Fruit fly (Drosophila melanogaster) whole organism, pupa: ENCODE results near the gene Ugt36E1.

Experiments
- CG10348 ChIP-seq: fragments of 200-800 bp; sonication (Bioruptor generic); IDR thresholded peaks from 2 replicates; pipeline ENCODE4 v1.3.6; 2022; ENCODE audit warnings: missing biosample characterization, missing genetic modification characterization
- CG12605 ChIP-seq: fragments of 200-800 bp; sonication (Bioruptor generic); IDR thresholded peaks from 2 replicates; pipeline ENCODE4 v1.3.6; 2022; ENCODE audit warnings: missing biosample characterization, missing genetic modification characterization
- CG13204 ChIP-seq: fragments of 200-800 bp; sonication (Bioruptor generic); optimal IDR thresholded peaks from 2 replicates; lab custom pipeline; 2018; ENCODE audit warnings: missing biosample characterization, mild to moderate bottlenecking, missing genetic modification characterization, moderate library complexity
- CG14655 ChIP-seq: fragments of 200-800 bp; sonication (Bioruptor generic); optimal IDR thresholded peaks from 3 replicates; lab custom pipeline; 2017; ENCODE audit warnings: mild to moderate bottlenecking, missing biosample characterization, missing genetic modification reagents, missing genetic modification characterization
- CG15710 ChIP-seq: fragments of 200-800 bp; sonication (Bioruptor generic); optimal IDR thresholded peaks from 2 replicates; lab custom pipeline; 2018; ENCODE audit warnings: missing biosample characterization, mild to moderate bottlenecking, missing genetic modification characterization, moderate library complexity
- CG17806 ChIP-seq: fragments of 200-800 bp; sonication (Bioruptor generic); optimal IDR thresholded peaks from 2 replicates; lab custom pipeline; 2018; ENCODE audit warnings: missing biosample characterization, mild to moderate bottlenecking, missing genetic modification characterization, moderate library complexity
- CG32121 ChIP-seq: fragments of 200-800 bp; sonication (Bioruptor generic); IDR thresholded peaks from 2 replicates; pipeline ENCODE4 v1.3.6; 2022; ENCODE audit warnings: missing biosample characterization, missing genetic modification characterization
- CG34367 ChIP-seq: fragments of 200-800 bp; sonication (Bioruptor generic); optimal IDR thresholded peaks from 2 replicates; lab custom pipeline; 2018; ENCODE audit warnings: missing biosample characterization, mild to moderate bottlenecking, missing genetic modification characterization
- CG4496 ChIP-seq: fragments of 200-800 bp; sonication (Bioruptor generic); IDR thresholded peaks from 3 replicates; pipeline ENCODE4 v1.3.6; 2022; ENCODE audit warnings: missing biosample characterization, missing genetic modification characterization
- CG8159 ChIP-seq: fragments of 200-800 bp; sonication (Bioruptor generic); optimal IDR thresholded peaks from 3 replicates; lab custom pipeline; 2018; ENCODE audit warnings: missing biosample characterization, mild to moderate bottlenecking, missing genetic modification characterization, moderate library complexity
- CG8301 ChIP-seq: fragments of 200-800 bp; sonication (Bioruptor generic); optimal IDR thresholded peaks from 2 replicates; lab custom pipeline; 2018; ENCODE audit warnings: missing biosample characterization, mild to moderate bottlenecking, missing genetic modification characterization
- CG9948 ChIP-seq: fragments of 200-800 bp; sonication (Bioruptor generic); optimal IDR thresholded peaks from 2 replicates; lab custom pipeline; 2018; ENCODE audit warnings: missing biosample characterization, mild to moderate bottlenecking, missing genetic modification characterization, moderate library complexity
- D1 ChIP-seq: fragments of 200-800 bp; sonication (Bioruptor generic); optimal IDR thresholded peaks from 2 replicates; lab custom pipeline; 2018; ENCODE audit warnings: missing biosample characterization, mild to moderate bottlenecking, missing genetic modification characterization, moderate library complexity
- EcR ChIP-seq: fragments of 200-800 bp; sonication (Bioruptor generic); optimal IDR thresholded peaks from 3 replicates; lab custom pipeline; 2019; ENCODE audit warnings: missing biosample characterization, missing genetic modification characterization, mild to moderate bottlenecking, moderate library complexity, missing genetic modification reagents
- Ets98B ChIP-seq: fragments of 200-800 bp; sonication (Bioruptor generic); IDR thresholded peaks from 2 replicates; pipeline ENCODE4 v1.3.6; 2022; ENCODE audit warnings: missing biosample characterization, missing genetic modification characterization
- Pif1A ChIP-seq: fragments of 200-800 bp; sonication (Bioruptor generic); optimal IDR thresholded peaks from 3 replicates; lab custom pipeline; 2016; ENCODE audit warnings: missing biosample characterization, missing genetic modification characterization
- Pif1B ChIP-seq: fragments of 200-800 bp; sonication (Bioruptor generic); optimal IDR thresholded peaks from 3 replicates; lab custom pipeline; 2016; ENCODE audit warnings: missing biosample characterization, missing genetic modification characterization
- Snoo ChIP-seq: fragments of 200-800 bp; sonication (Bioruptor generic); optimal IDR thresholded peaks from 3 replicates; lab custom pipeline; 2017; ENCODE audit warnings: missing biosample characterization, mild to moderate bottlenecking, missing genetic modification characterization, inconsistent platforms
- fd96Ca ChIP-seq: fragments of 200-800 bp; sonication (Bioruptor generic); IDR thresholded peaks from 3 replicates; pipeline ENCODE4 v1.3.6; 2022; ENCODE audit warnings: missing biosample characterization, missing genetic modification characterization
- gl ChIP-seq: fragments of 200-800 bp; sonication (Bioruptor generic); optimal IDR thresholded peaks from 2 replicates; lab custom pipeline; 2018; ENCODE audit warnings: missing biosample characterization, mild to moderate bottlenecking, missing genetic modification characterization
- rn ChIP-seq: fragments of 200-800 bp; sonication (Bioruptor generic); IDR thresholded peaks from 2 replicates; pipeline ENCODE4 v1.3.6; 2022; ENCODE audit warnings: missing biosample characterization, missing genetic modification characterization

Gene Ugt36E1

DNA sequence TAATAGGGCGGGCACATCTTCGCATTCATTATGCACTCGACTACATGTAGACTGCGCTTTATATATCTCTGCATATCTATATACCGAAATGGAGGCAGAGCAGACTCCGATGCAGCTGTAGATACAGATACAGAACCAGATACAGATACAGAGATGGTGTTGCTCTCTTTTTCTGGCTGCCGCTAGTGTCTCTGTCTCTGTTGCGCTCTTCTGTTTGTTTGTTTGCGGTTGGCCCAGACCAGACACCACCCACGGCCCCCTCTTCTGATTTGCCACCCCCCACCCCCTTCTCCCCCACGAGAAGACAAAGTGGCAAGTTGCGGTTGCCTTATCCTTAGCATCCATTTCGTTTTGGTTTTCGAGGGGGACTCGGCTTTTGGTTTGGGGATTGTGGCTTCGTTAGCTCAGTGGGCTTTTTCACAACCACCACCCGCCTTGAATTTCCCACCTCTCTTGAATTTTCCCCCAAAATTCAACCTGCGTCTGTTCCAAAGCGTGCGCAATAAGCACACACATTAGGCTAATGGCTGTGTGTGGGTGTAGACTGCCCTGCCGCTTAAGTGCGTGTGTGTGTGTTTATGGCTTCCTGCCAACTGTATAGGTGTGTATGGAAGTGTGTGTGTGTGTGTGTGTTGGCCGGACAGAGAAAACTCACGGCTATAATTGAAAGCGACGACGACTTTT lies 43.1 kb upstream of the Ugt36E1 start:
- no peak for TF ChIP-seq Snoo (tag; lab: Kevin White, UChicago)
- no peak for TF ChIP-seq Ets98B (GFP tag; lab: Robert Waterston, UW)
- no peak for TF ChIP-seq CG13204 (GFP tag; lab: Kevin White, UChicago)
- TF ChIP-seq CG34367: no peak
- TF ChIP-seq CG32121: no peak
- no peak for TF ChIP-seq Pif1B
- no peak for TF ChIP-seq CG9948 (tag; lab: Kevin White, UChicago)
- no peak for TF ChIP-seq Pif1A
- no peak for TF ChIP-seq CG10348 (GFP tag; lab: Robert Waterston, UW)
- TF ChIP-seq rn (GFP tag; lab: Robert Waterston, UW): no peak
- TF ChIP-seq CG12605 (GFP tag; lab: Robert Waterston, UW): no peak
- no peak for TF ChIP-seq CG4496 (GFP tag; lab: Robert Waterston, UW)
- TF ChIP-seq CG17806 (tag; lab: Kevin White, UChicago): no peak
- TF ChIP-seq gl: no peak
- TF ChIP-seq CG15710 (tag; lab: Kevin White, UChicago): no peak
- no peak for TF ChIP-seq fd96Ca (GFP tag; lab: Robert Waterston, UW)
- TF ChIP-seq D1 (tag; lab: Kevin White, UChicago): no peak

DNA sequence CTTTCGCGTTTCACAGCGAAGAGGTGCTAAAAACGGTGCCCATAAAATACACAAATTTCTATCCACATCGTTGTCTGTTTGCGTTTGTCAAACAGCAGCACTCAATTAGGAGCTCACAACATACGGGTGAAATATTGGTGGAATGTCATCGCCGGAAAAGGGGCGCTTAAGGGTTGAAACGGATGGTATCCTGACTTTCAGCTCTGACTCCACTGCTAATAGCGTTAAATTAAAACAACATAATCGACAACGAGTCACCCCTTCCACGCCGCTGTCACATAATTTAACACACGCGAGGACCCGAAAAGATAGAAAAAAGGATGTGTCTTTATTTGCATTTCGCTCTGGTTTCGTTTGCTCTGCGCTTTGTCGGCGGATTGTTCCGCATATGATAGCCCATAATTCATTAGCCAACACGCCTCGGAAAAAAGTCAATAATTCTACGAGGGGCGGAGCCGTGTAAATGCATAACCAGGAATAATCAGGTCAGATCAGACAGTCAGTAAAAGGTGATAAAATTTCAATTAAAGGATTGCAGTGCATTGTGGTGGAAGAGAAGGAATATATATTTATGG lies 41.5 kb upstream of the Ugt36E1 start:
- no peak for TF ChIP-seq CG32121
- no peak for TF ChIP-seq Pif1A
- no peak for TF ChIP-seq fd96Ca (GFP tag; lab: Robert Waterston, UW)
- no peak for TF ChIP-seq Pif1B
- no peak for TF ChIP-seq CG12605 (GFP tag; lab: Robert Waterston, UW)
- TF ChIP-seq CG8159 (tag; lab: Kevin White, UChicago): no peak
- TF ChIP-seq CG14655 (GFP tag; lab: Kevin White, UChicago): no peak
- no peak for TF ChIP-seq gl
- no peak for TF ChIP-seq CG34367
- TF ChIP-seq CG17806 (tag; lab: Kevin White, UChicago): no peak
- no peak for TF ChIP-seq CG15710 (tag; lab: Kevin White, UChicago)
- TF ChIP-seq Ets98B (GFP tag; lab: Robert Waterston, UW): no peak
- TF ChIP-seq CG4496 (GFP tag; lab: Robert Waterston, UW): no peak
- no peak for TF ChIP-seq CG8301 (tag; lab: Kevin White, UChicago)
- TF ChIP-seq D1 (tag; lab: Kevin White, UChicago): no peak
- TF ChIP-seq, all 21 proteins: peak for 0

DNA sequence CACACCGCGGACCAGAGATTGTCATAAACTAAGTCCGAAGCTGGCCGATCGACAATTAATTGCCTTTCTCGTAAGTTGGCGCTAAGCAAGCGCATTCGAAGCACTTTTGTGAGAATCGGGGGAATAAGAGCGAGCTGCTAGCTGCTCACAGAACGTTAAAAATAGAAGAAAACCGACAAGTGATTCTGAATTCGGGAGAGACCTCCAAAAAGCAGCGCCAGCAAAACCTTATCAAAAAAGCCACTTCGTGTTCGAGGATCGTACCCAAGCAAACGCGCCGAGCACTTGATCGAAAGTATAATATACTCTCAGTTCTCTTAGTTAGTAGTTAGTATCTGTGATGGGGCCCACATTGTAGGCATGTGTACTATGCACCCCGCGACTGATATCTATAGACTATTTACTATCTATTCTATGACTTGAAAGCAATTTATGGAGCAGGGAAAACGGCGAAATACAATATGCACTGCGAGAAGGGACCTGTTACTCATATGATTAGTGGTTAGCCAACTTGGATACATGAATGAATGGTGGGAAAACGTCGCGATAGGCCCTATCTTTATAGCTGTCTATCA lies 39.1 kb upstream of the Ugt36E1 start:
- TF ChIP-seq CG12605 (GFP tag; lab: Robert Waterston, UW) (no peak), CG8301 (tag; lab: Kevin White, UChicago) (no peak), CG13204 (GFP tag; lab: Kevin White, UChicago) (no peak), CG17806 (tag; lab: Kevin White, UChicago) (no peak), gl (no peak), Pif1B (no peak), fd96Ca (GFP tag; lab: Robert Waterston, UW) (no peak)
- TF ChIP-seq, all 21 proteins: peak for 0

DNA sequence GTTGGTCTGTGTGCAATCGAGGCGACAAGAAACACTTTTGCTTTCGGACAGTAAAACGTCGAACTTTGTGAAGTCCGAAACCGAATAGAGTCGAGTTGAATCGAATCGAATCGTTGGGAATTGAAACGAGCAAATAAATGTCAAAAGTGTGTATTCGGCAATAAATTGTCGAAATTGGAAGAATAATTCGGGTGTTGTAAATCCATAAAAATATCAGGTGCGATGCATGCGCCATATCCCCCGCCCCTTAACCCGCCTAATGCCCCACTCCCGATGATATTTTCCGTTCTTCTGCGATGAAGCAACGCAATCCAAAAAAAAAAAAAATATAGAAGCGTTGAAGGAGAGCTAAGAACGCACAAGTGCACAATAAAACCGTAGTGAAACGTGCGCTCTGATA lies 37.6 kb upstream of the Ugt36E1 start:
- TF ChIP-seq CG14655 (GFP tag; lab: Kevin White, UChicago): no peak
- TF ChIP-seq fd96Ca (GFP tag; lab: Robert Waterston, UW): no peak
- no peak for TF ChIP-seq D1 (tag; lab: Kevin White, UChicago)
- TF ChIP-seq CG4496 (GFP tag; lab: Robert Waterston, UW): no peak
- no peak for TF ChIP-seq CG32121
- no peak for TF ChIP-seq CG12605 (GFP tag; lab: Robert Waterston, UW)
- no peak for TF ChIP-seq CG8159 (tag; lab: Kevin White, UChicago)
- no peak for TF ChIP-seq EcR (GFP tag; lab: Kevin White, UChicago)
- no peak for TF ChIP-seq CG34367

DNA sequence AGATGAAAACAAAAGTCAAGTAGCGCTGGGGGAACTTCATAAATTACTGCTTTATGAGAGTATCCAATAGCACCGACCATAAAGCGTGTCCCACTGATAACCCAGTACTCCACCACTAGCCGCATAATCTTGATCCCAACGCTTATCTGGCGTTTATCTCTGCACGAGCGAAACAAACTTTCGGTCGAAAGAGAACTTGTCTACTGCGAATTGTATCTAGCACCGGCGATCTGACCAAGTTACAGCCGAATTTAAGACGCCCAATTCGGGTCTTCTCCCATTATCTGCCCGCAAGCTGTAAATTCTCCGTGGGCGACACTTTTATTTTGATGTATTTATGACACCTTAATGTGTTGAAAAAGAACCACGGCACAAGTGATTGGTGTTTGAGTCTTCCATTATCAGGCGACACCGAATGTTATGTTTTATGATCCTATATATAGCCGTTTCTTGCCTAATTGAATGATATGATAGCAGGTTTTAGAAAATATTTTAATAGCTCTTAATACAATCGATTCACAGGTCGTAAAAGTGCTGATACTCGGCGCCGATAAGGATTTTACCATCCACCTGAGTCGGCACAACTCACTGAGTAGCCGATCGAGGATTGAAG lies 36.7 kb upstream of the Ugt36E1 start:
- TF ChIP-seq CG14655 (GFP tag; lab: Kevin White, UChicago) (no peak), gl (no peak), EcR (GFP tag; lab: Kevin White, UChicago) (no peak), CG10348 (GFP tag; lab: Robert Waterston, UW) (no peak), CG32121 (no peak), D1 (tag; lab: Kevin White, UChicago) (no peak), Snoo (tag; lab: Kevin White, UChicago) (no peak), CG15710 (tag; lab: Kevin White, UChicago) (no peak), CG8159 (tag; lab: Kevin White, UChicago) (no peak), Pif1A (no peak), Pif1B (no peak), CG12605 (GFP tag; lab: Robert Waterston, UW) (no peak), CG17806 (tag; lab: Kevin White, UChicago) (no peak), CG4496 (GFP tag; lab: Robert Waterston, UW) (no peak), CG8301 (tag; lab: Kevin White, UChicago) (no peak), fd96Ca (GFP tag; lab: Robert Waterston, UW) (no peak)
